Fruit fly (Drosophila melanogaster): ENCODE measurements around the gene B4.
A peak's percentile ranks its signal among the peaks of the same experiment; 100 is the strongest.

The B4 gene

dm6 chr2L:13512182-13513032, 36.7 kb downstream of the B4 start (continued):
- TF ChIP-seq CG18619 (GFP tag; optimal IDR thresholded peaks at IDR 0.05) (peak; percentile 16), Hmr (GFP tag; optimal IDR thresholded peaks at IDR 0.05) (peak; percentile 33), CG34422 (GFP tag; IDR thresholded peaks at IDR 0.05) (peak; percentile 38; the same call in 1 of the 3 replicates), CG12236 (GFP tag; optimal IDR thresholded peaks at IDR 0.05) (no peak), MBD-R2 (GFP tag; IDR thresholded peaks at IDR 0.05) (no peak; the same call in 1 of the 2 replicates), CG8388 (GFP tag; optimal IDR thresholded peaks at IDR 0.05) (no peak), luna (GFP tag; optimal IDR thresholded peaks at IDR 0.05) (no peak), CG15514 (GFP tag; optimal IDR thresholded peaks at IDR 0.05) (no peak), CG33213 (GFP tag; optimal IDR thresholded peaks at IDR 0.05) (no peak), Meics (GFP tag; optimal IDR thresholded peaks at IDR 0.05) (peak; percentile 32), CG4360 (GFP tag; IDR thresholded peaks at IDR 0.05) (no peak), mam (GFP tag; optimal IDR thresholded peaks at IDR 0.05) (peak; percentile 27), Lim3 (GFP tag; IDR thresholded peaks at IDR 0.05) (no peak), sna (GFP tag; IDR thresholded peaks at IDR 0.05; ENCODE audit: partially characterized antibody) (no peak), Xbp1 (GFP tag; optimal IDR thresholded peaks at IDR 0.05) (peak; percentile 39), jumu (GFP tag; optimal IDR thresholded peaks at IDR 0.05) (no peak), HLH3B (GFP tag; IDR thresholded peaks at IDR 0.05) (peak; percentile 55), cato (GFP tag; optimal IDR thresholded peaks at IDR 0.05; ENCODE audit: borderline replicate concordance) (no peak), CG1832 (GFP tag; optimal IDR thresholded peaks at IDR 0.05) (peak; percentile 18), CG6175 (GFP tag; IDR thresholded peaks at IDR 0.05) (peak; percentile 56; the same call in 2 of the 3 replicates), CG7839 (tag; optimal IDR thresholded peaks at IDR 0.05) (peak; percentile 53), Oaz (GFP tag; IDR thresholded peaks at IDR 0.05) (no peak), gem (tag; optimal IDR thresholded peaks at IDR 0.05) (peak; percentile 63), Hr3 (GFP tag; optimal IDR thresholded peaks at IDR 0.05) (no peak), CG10979 (tag; optimal IDR thresholded peaks at IDR 0.05) (no peak), Bteb2 (GFP tag; optimal IDR thresholded peaks at IDR 0.05) (peak; percentile 26), Nf-YB (GFP tag; optimal IDR thresholded peaks at IDR 0.05) (no peak), NFAT (GFP tag; IDR thresholded peaks at IDR 0.05) (no peak), grn (GFP tag; optimal IDR thresholded peaks at IDR 0.05) (no peak), hkb (optimal IDR thresholded peaks at IDR 0.05) (no peak), hkb (GFP tag; IDR thresholded peaks at IDR 0.05) (peak; percentile 11; the same call in 1 of the 2 replicates), cg (GFP tag; optimal IDR thresholded peaks at IDR 0.05) (no peak), ro (GFP tag; IDR thresholded peaks at IDR 0.05) (no peak), ci (GFP tag; IDR thresholded peaks at IDR 0.05) (peak; percentile 24; the same call in 2 of the 3 replicates), Hr78 (GFP tag; optimal IDR thresholded peaks at IDR 0.05) (no peak), ap (GFP tag; IDR thresholded peaks at IDR 0.05) (peak; percentile 15; the same call in 1 of the 2 replicates), chm (GFP tag; IDR thresholded peaks at IDR 0.05) (no peak), chif (GFP tag; optimal IDR thresholded peaks at IDR 0.05) (peak; percentile 12 to 23), pum (GFP tag; optimal IDR thresholded peaks at IDR 0.05) (no peak), CG7928 (GFP tag; optimal IDR thresholded peaks at IDR 0.05) (no peak), Antp (GFP tag; optimal IDR thresholded peaks at IDR 0.05) (peak; percentile 10), wek (GFP tag; optimal IDR thresholded peaks at IDR 0.05) (no peak), CG1647 (GFP tag; optimal IDR thresholded peaks at IDR 0.05) (peak; percentile 12), fd96Cb (tag; optimal IDR thresholded peaks at IDR 0.05) (peak; percentile 32), Blimp-1 (GFP tag; optimal IDR thresholded peaks at IDR 0.05) (peak; percentile 26), CG12942 (GFP tag; optimal IDR thresholded peaks at IDR 0.05) (peak; percentile 5), gcm (GFP tag; optimal IDR thresholded peaks at IDR 0.05) (no peak), CG14441 (GFP tag; IDR thresholded peaks at IDR 0.05) (peak; percentile 72), CG3281 (GFP tag; optimal IDR thresholded peaks at IDR 0.05) (peak; percentile 47)

All from whole organism, embryonic.